Worm (Caenorhabditis elegans) whole organism, L3 larva: ENCODE results near the gene btb-9.

Experiments
- R02D3.7 ChIP-seq: fragments of 150-350 bp; optimal IDR thresholded peaks from 2 replicates; lab custom pipeline; 2014; ENCODE audit warnings: missing biosample characterization, missing genetic modification characterization
- ZK546.5 ChIP-seq: sonication (generic microtip); optimal IDR thresholded peaks from 2 replicates; lab custom pipeline; 2017; ENCODE audit warnings: missing biosample characterization, missing genetic modification characterization
- aly-2 ChIP-seq: fragments of 150-350 bp; optimal IDR thresholded peaks from 2 replicates; lab custom pipeline; 2014; ENCODE audit warnings: missing biosample characterization, missing genetic modification characterization
- ama-1 ChIP-seq: fragments of 150-350 bp; optimal IDR thresholded peaks from 2 replicates; lab custom pipeline; 2018
- ceh-28 ChIP-seq: fragments of 150-350 bp; optimal IDR thresholded peaks from 2 replicates; lab custom pipeline; 2014; ENCODE audit warnings: missing biosample characterization, missing genetic modification reagents, missing genetic modification characterization
- ceh-82 ChIP-seq: fragments of 150-350 bp; optimal IDR thresholded peaks from 2 replicates; lab custom pipeline; 2014; ENCODE audit warnings: missing biosample characterization, missing genetic modification characterization
- ceh-9 ChIP-seq: sonication (generic microtip); optimal IDR thresholded peaks from 2 replicates; lab custom pipeline; 2018; ENCODE audit warnings: missing biosample characterization, missing genetic modification characterization
- daf-12 ChIP-seq: fragments of 150-350 bp; optimal IDR thresholded peaks from 2 replicates; lab custom pipeline; 2014; ENCODE audit warnings: missing biosample characterization, missing genetic modification reagents, missing genetic modification characterization
- egl-27 ChIP-seq: sonication (generic microtip); optimal IDR thresholded peaks from 4 replicates; lab custom pipeline; 2017; ENCODE audit warnings: missing biosample characterization, missing genetic modification reagents, missing genetic modification characterization
- egl-5 ChIP-seq: fragments of 150-350 bp; optimal IDR thresholded peaks from 2 replicates; lab custom pipeline; 2017; ENCODE audit warnings: missing biosample characterization, missing genetic modification reagents, missing genetic modification characterization, inconsistent platforms
- elt-1 ChIP-seq: fragments of 150-350 bp; optimal IDR thresholded peaks from 2 replicates; lab custom pipeline; 2014; ENCODE audit warnings: missing biosample characterization, missing genetic modification characterization
- elt-2 ChIP-seq: sonication (generic microtip); optimal IDR thresholded peaks from 2 replicates; lab custom pipeline; 2016; ENCODE audit warnings: missing genetic modification reagents, mild to moderate bottlenecking, missing genetic modification characterization, missing compliant biosample characterization
- eor-1 ChIP-seq, 2 experiments: fragments of 150-350 bp; optimal IDR thresholded peaks; 2 replicates each; lab custom pipeline; 2014 to 2018; ENCODE audit warnings: missing biosample characterization in 2 of 2, missing genetic modification characterization in 2 of 2
- fkh-10 ChIP-seq: sonication (generic microtip); optimal IDR thresholded peaks from 2 replicates; lab custom pipeline; 2017; ENCODE audit warnings: missing biosample characterization, missing genetic modification reagents, missing genetic modification characterization
- fos-1 ChIP-seq: fragments of 150-350 bp; optimal IDR thresholded peaks from 2 replicates; lab custom pipeline; 2014; ENCODE audit warnings: missing biosample characterization, missing genetic modification characterization
- hmg-11 ChIP-seq: sonication (generic microtip); optimal IDR thresholded peaks from 2 replicates; lab custom pipeline; 2016; ENCODE audit warnings: missing genetic modification characterization, missing compliant biosample characterization
- jun-1 ChIP-seq: fragments of 150-350 bp; optimal IDR thresholded peaks from 2 replicates; lab custom pipeline; 2014; ENCODE audit warnings: missing biosample characterization, missing genetic modification reagents, missing genetic modification characterization
- lin-39 ChIP-seq: fragments of 150-350 bp; optimal IDR thresholded peaks from 2 replicates; lab custom pipeline; 2018; ENCODE audit warnings: missing biosample characterization, missing genetic modification reagents, missing genetic modification characterization
- lsy-12 ChIP-seq: sonication (generic microtip); optimal IDR thresholded peaks from 2 replicates; lab custom pipeline; 2016; ENCODE audit warnings: mild to moderate bottlenecking, missing genetic modification characterization, missing compliant biosample characterization
- mdl-1 ChIP-seq: fragments of 150-350 bp; optimal IDR thresholded peaks from 2 replicates; lab custom pipeline; 2014; ENCODE audit warnings: missing biosample characterization, missing genetic modification characterization
- nfya-1 ChIP-seq: sonication (generic microtip); optimal IDR thresholded peaks from 2 replicates; lab custom pipeline; 2017; ENCODE audit warnings: missing genetic modification characterization, mild to moderate bottlenecking, missing compliant biosample characterization, antibody characterized with exemption, moderate library complexity; ENCODE audit not compliant: insufficient read depth
- nhr-11 ChIP-seq: fragments of 150-350 bp; optimal IDR thresholded peaks from 2 replicates; lab custom pipeline; 2014; ENCODE audit warnings: missing biosample characterization, missing genetic modification characterization
- nhr-12 ChIP-seq: fragments of 150-350 bp; optimal IDR thresholded peaks from 2 replicates; lab custom pipeline; 2014; ENCODE audit warnings: missing biosample characterization, missing genetic modification characterization
- nhr-23 ChIP-seq: fragments of 150-350 bp; optimal IDR thresholded peaks from 2 replicates; lab custom pipeline; 2014; ENCODE audit warnings: missing biosample characterization, missing genetic modification reagents, missing genetic modification characterization
- nhr-237 ChIP-seq: fragments of 150-350 bp; optimal IDR thresholded peaks from 2 replicates; lab custom pipeline; 2014; ENCODE audit warnings: missing biosample characterization, missing genetic modification characterization
- nhr-25 ChIP-seq: sonication (generic microtip); optimal IDR thresholded peaks from 2 replicates; lab custom pipeline; 2017; ENCODE audit warnings: missing biosample characterization, missing genetic modification characterization
- nhr-43 ChIP-seq: sonication (generic microtip); optimal IDR thresholded peaks from 2 replicates; lab custom pipeline; 2016; ENCODE audit warnings: mild to moderate bottlenecking, missing genetic modification characterization, missing compliant biosample characterization; ENCODE audit not compliant: poor library complexity, severe bottlenecking
- nhr-76 ChIP-seq: fragments of 150-350 bp; sonication (generic microtip); optimal IDR thresholded peaks from 5 replicates; lab custom pipeline; 2014; ENCODE audit warnings: missing biosample characterization, missing genetic modification characterization
- pha-4 ChIP-seq: fragments of 150-350 bp; optimal IDR thresholded peaks from 2 replicates; lab custom pipeline; 2014; ENCODE audit warnings: missing biosample characterization, missing genetic modification reagents, missing genetic modification characterization
- pqm-1 ChIP-seq: fragments of 150-350 bp; optimal IDR thresholded peaks from 2 replicates; lab custom pipeline; 2017; ENCODE audit warnings: missing biosample characterization, missing genetic modification characterization, inconsistent platforms
- sea-2 ChIP-seq: fragments of 150-350 bp; sonication (generic microtip); optimal IDR thresholded peaks from 4 replicates; lab custom pipeline; 2014; ENCODE audit warnings: missing biosample characterization, missing genetic modification reagents, missing genetic modification characterization
- skn-1 ChIP-seq: fragments of 150-350 bp; optimal IDR thresholded peaks from 2 replicates; lab custom pipeline; 2014; ENCODE audit warnings: missing biosample characterization, missing genetic modification characterization
- snpc-4 ChIP-seq: fragments of 150-350 bp; optimal IDR thresholded peaks from 2 replicates; lab custom pipeline; 2014; ENCODE audit warnings: missing biosample characterization, missing genetic modification characterization
- tbx-2 ChIP-seq: sonication (generic microtip); optimal IDR thresholded peaks from 2 replicates; lab custom pipeline; 2016; ENCODE audit warnings: mild to moderate bottlenecking, missing genetic modification characterization, missing compliant biosample characterization
- unc-39 ChIP-seq: sonication (generic microtip); optimal IDR thresholded peaks from 4 replicates; lab custom pipeline; 2017; ENCODE audit warnings: missing biosample characterization, missing genetic modification characterization
- unc-62 ChIP-seq: fragments of 150-350 bp; sonication (generic microtip); optimal IDR thresholded peaks from 4 replicates; lab custom pipeline; 2014; ENCODE audit warnings: missing biosample characterization, missing genetic modification reagents, missing genetic modification characterization
- ztf-11 ChIP-seq: fragments of 150-350 bp; optimal IDR thresholded peaks from 2 replicates; lab custom pipeline; 2014; ENCODE audit warnings: missing biosample characterization, missing genetic modification characterization
- ztf-4 ChIP-seq: fragments of 150-350 bp; optimal IDR thresholded peaks from 2 replicates; lab custom pipeline; 2014; ENCODE audit warnings: missing biosample characterization, missing genetic modification characterization

Gene btb-9

ce11 chrII:1692827-1693226, 35.5 kb upstream of the btb-9 start, which contains the start of gene fbxc-21:
Gene fbxc-21, minus strand, starts transcription at chrII:1692927.
- no peak for TF ChIP-seq ceh-82 (tag; lab: Kevin White, UChicago)
- TF ChIP-seq nfya-1, result no peak
- TF ChIP-seq jun-1 (tag; lab: Kevin White, UChicago), result no peak
- TF ChIP-seq skn-1 (tag; lab: Kevin White, UChicago), result no peak
- TF ChIP-seq ceh-9, result no peak
- TF ChIP-seq egl-27 (tag; lab: Kevin White, UChicago), result no peak

ce11 chrII:1694530-1694929, 33.8 kb upstream of the btb-9 start, which contains the start of gene fbxc-26:
Gene fbxc-26, minus strand, starts transcription at chrII:1694630.
- no peak for TF ChIP-seq nhr-237 (tag; lab: Kevin White, UChicago)
- no peak for TF ChIP-seq R02D3.7

DNA sequence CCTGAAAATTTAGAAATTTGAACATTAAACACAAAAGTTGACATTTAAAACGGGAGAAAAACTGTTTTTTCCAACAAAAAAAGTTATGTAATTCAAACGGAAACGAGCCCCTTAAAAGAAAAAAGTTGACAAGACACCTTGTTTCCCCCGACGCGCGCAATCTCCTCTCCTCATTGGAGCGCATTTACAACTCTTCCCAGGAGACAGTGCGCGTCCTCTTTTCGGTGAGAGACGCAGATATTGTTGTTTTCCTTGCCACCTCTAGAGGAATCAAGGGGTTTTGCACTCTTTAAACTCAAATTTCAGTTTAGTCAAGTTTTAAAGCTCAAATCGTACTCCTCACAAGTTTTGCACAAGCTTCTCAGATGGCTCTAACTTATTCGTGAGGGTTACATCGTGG, 32.4 kb upstream of the btb-9 start, which contains the start of gene F58E1.13:
Gene F58E1.13 (minus strand): TSS at position 12 of the 400 bp plus-strand sequence.
- TF ChIP-seq ceh-9 (no peak), R02D3.7 (no peak), fkh-10 (GFP tag; lab: Kevin White, UChicago) (no peak), ztf-4 (tag; lab: Kevin White, UChicago) (no peak), eor-1 (tag; optimal IDR thresholded peaks at IDR 0.05; lab: Kevin White, UChicago) (no peak), ztf-11 (tag; lab: Kevin White, UChicago) (no peak), pha-4 (tag; lab: Kevin White, UChicago) (no peak), elt-1 (tag; lab: Kevin White, UChicago) (no peak), ceh-28 (tag; lab: Kevin White, UChicago) (no peak), nhr-12 (tag; lab: Kevin White, UChicago) (no peak), ZK546.5 (tag; lab: Kevin White, UChicago) (no peak), elt-2 (tag; lab: Kevin White, UChicago) (no peak), daf-12 (tag; lab: Kevin White, UChicago) (no peak), nhr-11 (no peak), sea-2 (no peak), lin-39 (tag; lab: Kevin White, UChicago) (no peak), tbx-2 (tag; lab: Kevin White, UChicago) (no peak), mdl-1 (tag; lab: Kevin White, UChicago) (no peak), nfya-1 (no peak), lsy-12 (no peak)

DNA sequence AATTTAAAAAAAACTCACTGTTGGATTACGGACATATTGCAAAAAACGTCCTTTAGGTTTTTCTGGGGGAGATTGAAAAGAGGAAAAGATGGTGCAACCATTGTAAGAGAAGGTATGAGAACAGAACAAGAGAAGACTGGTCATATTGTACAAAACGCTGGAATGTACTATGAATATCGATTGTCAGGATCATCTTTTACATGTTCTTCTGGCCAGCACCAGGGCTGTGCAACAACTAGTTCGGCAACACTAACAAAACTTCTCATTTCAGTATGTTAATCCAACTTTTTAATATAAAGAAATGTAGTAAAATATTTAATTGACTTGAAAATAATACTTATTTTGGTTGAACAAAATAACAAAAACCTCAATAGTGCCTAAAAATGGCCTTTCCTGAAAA, 24.9 kb upstream of the btb-9 start, which contains the start of gene fbxb-47:
Gene fbxb-47 (minus strand): TSS at position 101 of the 400 bp plus-strand sequence.
- TF ChIP-seq unc-39 (tag; lab: Kevin White, UChicago) (no peak), nhr-11 (no peak), nhr-237 (tag; lab: Kevin White, UChicago) (no peak), nhr-76 (tag; lab: Kevin White, UChicago) (no peak), elt-2 (tag; lab: Kevin White, UChicago) (no peak), R02D3.7 (no peak), elt-1 (tag; lab: Kevin White, UChicago) (no peak), egl-5 (no peak), pha-4 (tag; lab: Kevin White, UChicago) (no peak), nhr-25 (tag; lab: Kevin White, UChicago) (no peak), unc-62 (no peak), fos-1 (no peak), tbx-2 (tag; lab: Kevin White, UChicago) (no peak), ZK546.5 (tag; lab: Kevin White, UChicago) (no peak), nhr-43 (tag; lab: Kevin White, UChicago) (no peak), egl-27 (tag; lab: Kevin White, UChicago) (no peak), hmg-11 (no peak), lsy-12 (no peak), nhr-23 (tag; lab: Kevin White, UChicago) (no peak), nhr-12 (tag; lab: Kevin White, UChicago) (no peak)

- TF ChIP-seq nhr-76 (tag; lab: Kevin White, UChicago) (no peak), snpc-4 (tag; lab: Kevin White, UChicago) (no peak), tbx-2 (tag; lab: Kevin White, UChicago) (no peak), ztf-11 (tag; lab: Kevin White, UChicago) (no peak), pqm-1 (tag; lab: Kevin White, UChicago) (no peak), ztf-4 (tag; lab: Kevin White, UChicago) (no peak), fkh-10 (GFP tag; lab: Kevin White, UChicago) (no peak), aly-2 (tag; lab: Kevin White, UChicago) (no peak), ama-1 (no peak), nhr-25 (tag; lab: Kevin White, UChicago) (no peak), unc-39 (tag; lab: Kevin White, UChicago) (no peak)
Observed at ce11 chrII:1706385-1706784, 21.9 kb upstream of the btb-9 start, which contains the start of gene sdz-18. Gene sdz-18, minus strand, starts transcription at chrII:1706485.
